Fruit fly (Drosophila melanogaster): ENCODE data around the gene CG14712.
A peak's percentile ranks its signal among the peaks of the same experiment; 100 is the strongest.

The CG14712 gene

DNA sequence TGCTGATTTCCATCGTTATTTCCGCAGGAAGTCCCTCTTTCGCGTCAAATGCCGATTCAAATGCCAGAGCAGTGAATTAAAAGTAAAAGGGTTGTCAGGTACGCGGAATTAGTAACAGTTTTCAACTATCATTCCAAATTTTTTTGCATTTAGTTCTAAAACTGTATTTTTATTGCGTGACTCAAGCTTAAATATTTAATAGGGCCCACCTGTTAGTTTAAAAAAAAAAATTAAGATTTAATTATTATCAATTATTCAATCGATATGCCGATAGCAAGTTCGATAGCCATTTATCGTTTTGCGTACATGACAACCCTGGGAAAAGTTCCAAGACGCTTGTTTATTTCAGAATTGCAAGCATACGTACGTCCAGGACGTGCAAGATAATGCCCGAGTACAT, 5.5 kb upstream of the CG14712 start, which contains the start of gene CG14711 (continued):
- no peak for TF ChIP-seq Jarid2 (GFP tag; optimal IDR thresholded peaks at IDR 0.05)
- no peak for TF ChIP-seq NK7.1 (GFP tag; optimal IDR thresholded peaks at IDR 0.05)
- TF ChIP-seq sc (optimal IDR thresholded peaks at IDR 0.05), result no peak
- peak; percentile 24 for TF ChIP-seq sc (GFP tag; optimal IDR thresholded peaks at IDR 0.05)
- TF ChIP-seq CG32767 (GFP tag; IDR thresholded peaks at IDR 0.05), result peak; percentile 60; the same call in 1 of the 2 replicates
- TF ChIP-seq Doc3 (GFP tag; IDR thresholded peaks at IDR 0.05; ENCODE audit: partially characterized antibody), result peak; percentile 79
- TF ChIP-seq MESR4 (GFP tag; optimal IDR thresholded peaks at IDR 0.05), result peak; percentile 64
- TF ChIP-seq Bteb2 (GFP tag; optimal IDR thresholded peaks at IDR 0.05), result peak; percentile 70
- TF ChIP-seq chinmo (GFP tag; IDR thresholded peaks at IDR 0.05; ENCODE audit: partially characterized antibody), result 0 out of 4 replicates have a peak, but pooled peaks have one; percentile 32
- peak; percentile 80 for TF ChIP-seq CG4730 (GFP tag; IDR thresholded peaks at IDR 0.05)
- peak; percentile 73 for TF ChIP-seq chm (GFP tag; IDR thresholded peaks at IDR 0.05)
- peak; percentile 85 for TF ChIP-seq CG17361 (GFP tag; IDR thresholded peaks at IDR 0.05)
- peak; percentile 66 for TF ChIP-seq ewg (GFP tag; optimal IDR thresholded peaks at IDR 0.05)
- 0 out of 2 replicates have a peak, but pooled peaks have one; percentile 34 for TF ChIP-seq dimm (GFP tag; IDR thresholded peaks at IDR 0.05)
- peak; percentile 83 for TF ChIP-seq Mad (GFP tag; optimal IDR thresholded peaks at IDR 0.05)
- TF ChIP-seq CG1024 (GFP tag; IDR thresholded peaks at IDR 0.05), result peak; percentile 44; the same call in 1 of the 2 replicates
- peak; percentile 87 for TF ChIP-seq Ptx1 (GFP tag; IDR thresholded peaks at IDR 0.05)
- no peak for TF ChIP-seq CG18599 (GFP tag; optimal IDR thresholded peaks at IDR 0.05)
- peak; percentile 61 for TF ChIP-seq CG7786 (GFP tag; optimal IDR thresholded peaks at IDR 0.05)
- peak; percentile 85 for TF ChIP-seq CG15696 (tag; optimal IDR thresholded peaks at IDR 0.05)
- TF ChIP-seq CG3281 (GFP tag; optimal IDR thresholded peaks at IDR 0.05), result peak; percentile 81
- TF ChIP-seq Meics (GFP tag; optimal IDR thresholded peaks at IDR 0.05), result peak; percentile 79
- no peak for TF ChIP-seq z (GFP tag; IDR thresholded peaks at IDR 0.05)
- TF ChIP-seq gce (GFP tag; IDR thresholded peaks at IDR 0.05), result peak; percentile 74; the same call in 1 of the 3 replicates
- peak; percentile 86 for TF ChIP-seq CG9727 (GFP tag; optimal IDR thresholded peaks at IDR 0.05)
- TF ChIP-seq CG5180 (GFP tag; optimal IDR thresholded peaks at IDR 0.05), result no peak
- peak; percentile 80 for TF ChIP-seq lmd (GFP tag; IDR thresholded peaks at IDR 0.05)
- no peak for TF ChIP-seq CG4282 (GFP tag; optimal IDR thresholded peaks at IDR 0.05)
- no peak for TF ChIP-seq ash1 (GFP tag; optimal IDR thresholded peaks at IDR 0.05)
- peak; percentile 98 for TF ChIP-seq CG18764 (GFP tag; optimal IDR thresholded peaks at IDR 0.05)
- peak; percentile 92 for TF ChIP-seq CG9932 (GFP tag; IDR thresholded peaks at IDR 0.05)
- peak; percentile 93 for TF ChIP-seq Dll (GFP tag; IDR thresholded peaks at IDR 0.05; ENCODE audit: partially characterized antibody)
- no peak for TF ChIP-seq fd64A (GFP tag; optimal IDR thresholded peaks at IDR 0.05)
- TF ChIP-seq CG7839 (tag; optimal IDR thresholded peaks at IDR 0.05), result no peak
- peak; percentile 92 for TF ChIP-seq nerfin-1 (tag; optimal IDR thresholded peaks at IDR 0.05)
- TF ChIP-seq Antp (GFP tag; optimal IDR thresholded peaks at IDR 0.05), result peak; percentile 68
- TF ChIP-seq gfzf (GFP tag; optimal IDR thresholded peaks at IDR 0.05), result no peak
- peak; percentile 36 for TF ChIP-seq pros (GFP tag; optimal IDR thresholded peaks at IDR 0.05)
- TF ChIP-seq Blimp-1 (GFP tag; optimal IDR thresholded peaks at IDR 0.05), result no peak
- TF ChIP-seq Hmr (GFP tag; optimal IDR thresholded peaks at IDR 0.05), result no peak
- peak; percentile 84 for TF ChIP-seq CG11504 (tag; optimal IDR thresholded peaks at IDR 0.05)
- TF ChIP-seq Atf-2 (GFP tag; optimal IDR thresholded peaks at IDR 0.05), result peak; percentile 52
- peak; percentile 88 for TF ChIP-seq CG8924 (tag; optimal IDR thresholded peaks at IDR 0.05)
- TF ChIP-seq CG1602 (GFP tag; optimal IDR thresholded peaks at IDR 0.05), result peak; percentile 85
- no peak for TF ChIP-seq CG15479 (GFP tag; optimal IDR thresholded peaks at IDR 0.05)
- peak; percentile 22 for TF ChIP-seq dm (GFP tag; optimal IDR thresholded peaks at IDR 0.05)
- TF ChIP-seq h (optimal IDR thresholded peaks at IDR 0.05), result no peak
- TF ChIP-seq CG5245 (GFP tag; optimal IDR thresholded peaks at IDR 0.05), result peak; percentile 78
- TF ChIP-seq CG10267 (tag; optimal IDR thresholded peaks at IDR 0.05), result peak; percentile 83
- TF ChIP-seq Pdp1 (GFP tag; optimal IDR thresholded peaks at IDR 0.05), result peak; percentile 75 to 77

All from whole organism, embryonic.